Worm (Caenorhabditis elegans): Measurements from ENCODE around the gene fbxa-114.

Gene fbxa-114

DNA sequence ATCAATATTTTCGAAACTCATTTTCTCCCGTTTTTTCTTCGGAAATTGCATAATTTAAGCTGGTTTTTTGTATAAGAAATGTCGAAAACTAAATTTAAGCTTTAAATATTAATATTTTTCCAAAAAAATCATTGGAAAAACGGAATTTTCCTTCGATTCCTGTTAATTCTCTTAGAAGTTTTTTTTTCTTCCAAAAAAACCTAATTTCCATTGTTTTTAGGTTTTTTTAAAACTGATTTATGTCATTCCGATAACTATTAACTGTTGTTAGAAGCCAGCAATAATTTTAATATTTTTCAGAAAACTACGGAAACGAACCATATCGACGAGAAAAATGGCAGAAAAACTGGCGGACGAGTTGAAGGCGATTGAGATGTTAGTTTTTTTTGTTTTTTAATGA lies at the start of gene fbxa-114:
Gene fbxa-114, plus strand, starts transcription at position 301 of the 400 bp plus-strand sequence.
- TF ChIP-seq aha-1 (tag): peak; percentile 55
- TF ChIP-seq ces-1 (GFP tag; optimal IDR thresholded peaks at IDR 0.05): no peak
- TF ChIP-seq nhr-42 (GFP tag; IDR thresholded peaks at IDR 0.05): no peak

- TF ChIP-seq php-3 (GFP tag; IDR thresholded peaks at IDR 0.05) (no peak), duxl-1 (tag; optimal IDR thresholded peaks at IDR 0.05; ENCODE audit: poor library complexity) (no peak), unc-130 (GFP tag; optimal IDR thresholded peaks at IDR 0.05) (no peak), nhr-76 (tag; optimal IDR thresholded peaks at IDR 0.05) (no peak), pha-4 (GFP tag; IDR thresholded peaks at IDR 0.05) (no peak), pha-4 (tag; optimal IDR thresholded peaks at IDR 0.05) (no peak), nhr-6 (tag; optimal IDR thresholded peaks at IDR 0.05) (no peak), aha-1 (tag) (no peak), jun-1 (tag; optimal IDR thresholded peaks at IDR 0.05) (no peak), dpl-1 (GFP tag; optimal IDR thresholded peaks at IDR 0.05) (no peak), fos-1 (tag; optimal IDR thresholded peaks at IDR 0.05) (no peak), madf-9 (GFP tag; conservative IDR thresholded peaks at IDR 0.05) (no peak)
Measured at ce11 chrV:20151855-20152254, 49.6 kb upstream of the fbxa-114 start.

DNA sequence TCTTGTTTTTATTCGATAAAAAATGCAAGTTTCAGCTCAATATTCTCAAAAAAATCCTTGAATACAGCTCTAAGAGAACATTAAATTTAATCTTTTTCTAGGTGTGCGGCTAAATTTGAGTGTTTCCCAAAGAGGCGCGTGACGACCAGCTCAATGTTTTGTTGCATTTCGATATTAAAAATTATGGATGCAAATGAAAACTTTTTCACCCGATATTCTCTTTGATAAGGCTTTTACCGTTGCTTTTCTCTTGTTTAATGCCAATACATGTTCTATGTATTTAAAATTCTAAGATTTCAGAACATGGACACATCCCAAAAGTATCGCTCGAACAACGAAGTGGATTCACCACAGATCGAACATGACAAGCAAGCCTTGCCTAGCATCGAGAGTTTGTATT lies 43.2 kb upstream of the fbxa-114 start, which contains the start of gene F19B2.6:
Gene F19B2.6, plus strand, starts transcription at position 301 of the 400 bp plus-strand sequence.
- TF ChIP-seq nhr-77 (tag; optimal IDR thresholded peaks at IDR 0.05) (no peak), ztf-7 (tag; optimal IDR thresholded peaks at IDR 0.05) (no peak)

ce11 chrV:20161781-20162289 lies 39.6 kb upstream of the fbxa-114 start:
- TF ChIP-seq unc-62 (GFP tag; optimal IDR thresholded peaks at IDR 0.05 in 1 of 2) (peak in 1 of 2 experiments; percentile 56), unc-62 (tag; optimal IDR thresholded peaks at IDR 0.05) (no peak), jun-1 (tag; optimal IDR thresholded peaks at IDR 0.05) (peak; percentile 11), nhr-48 (tag; optimal IDR thresholded peaks at IDR 0.05) (peak; percentile 44), spr-3 (GFP tag; optimal IDR thresholded peaks at IDR 0.05) (no peak), nhr-237 (tag; optimal IDR thresholded peaks at IDR 0.05) (no peak), dmd-8 (GFP tag; IDR thresholded peaks at IDR 0.05) (0 out of 2 replicates have a peak, but pooled peaks have one; percentile 14), nhr-102 (tag; optimal IDR thresholded peaks at IDR 0.05) (peak; percentile 33), nhr-42 (GFP tag; IDR thresholded peaks at IDR 0.05) (0 out of 2 replicates have a peak, but pooled peaks have one; percentile 40), daf-19 (GFP tag; conservative IDR thresholded peaks at IDR 0.05) (no peak), aha-1 (tag) (peak; percentile 79), hif-1 (tag; optimal IDR thresholded peaks at IDR 0.05) (peak in 1 of 2 experiments; percentile 76), nhr-41 (GFP tag; IDR thresholded peaks at IDR 0.05) (no peak)

DNA sequence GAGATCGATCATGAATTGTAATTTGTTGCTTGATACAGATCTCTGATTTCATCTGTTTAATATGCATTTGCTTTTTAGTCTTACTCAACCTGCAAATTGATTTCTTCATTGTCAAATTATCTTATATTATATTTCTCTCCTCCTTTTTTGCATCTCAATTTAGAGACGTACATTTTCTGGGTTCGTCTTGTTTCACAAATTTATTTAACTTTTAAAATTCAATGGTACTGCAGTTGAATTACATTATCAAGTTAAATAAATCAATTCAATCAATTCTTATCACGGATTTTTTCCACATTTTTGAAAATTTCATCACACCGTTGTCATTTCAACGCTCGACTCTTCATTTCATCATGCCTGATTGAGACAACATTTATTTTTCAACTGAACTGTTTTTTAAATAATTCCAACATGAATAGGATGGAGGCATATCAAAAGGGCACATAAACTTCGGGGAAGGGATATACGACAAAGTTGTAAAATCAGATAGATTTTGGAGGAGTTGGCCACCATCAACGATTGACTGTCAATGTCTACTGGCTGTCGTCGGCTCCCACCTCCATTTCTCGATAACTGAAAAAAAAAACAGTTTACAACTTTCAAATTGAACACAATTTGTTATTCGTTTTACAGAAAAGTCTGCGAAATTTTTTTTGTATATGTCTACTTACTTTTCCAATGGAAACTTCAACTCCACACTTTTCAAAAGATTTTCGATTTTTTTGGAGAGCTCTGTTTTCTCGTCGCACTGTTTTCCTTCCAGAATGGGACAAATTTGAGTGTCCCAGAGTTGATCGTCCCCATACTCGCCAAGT lies 38.9 kb upstream of the fbxa-114 start:
- TF ChIP-seq nhr-6 (tag; optimal IDR thresholded peaks at IDR 0.05): no peak
- no peak for TF ChIP-seq mxl-2 (GFP tag; conservative IDR thresholded peaks at IDR 0.05)
- peak; percentile 23 for TF ChIP-seq nhr-102 (tag; optimal IDR thresholded peaks at IDR 0.05)
- peak; percentile 56 for TF ChIP-seq lin-38 (GFP tag; IDR thresholded peaks at IDR 0.05)
- TF ChIP-seq T20F7.1 (GFP tag; optimal IDR thresholded peaks at IDR 0.05): peak; percentile 61
- TF ChIP-seq nhr-111 (GFP tag; optimal IDR thresholded peaks at IDR 0.05): no peak
- TF ChIP-seq Y75B8A.6 (GFP tag; IDR thresholded peaks at IDR 0.05): 0 out of 2 replicates have a peak, but pooled peaks have one; percentile 57
- peak; percentile 82 for TF ChIP-seq dve-1 (tag; optimal IDR thresholded peaks at IDR 0.05; ENCODE audit: insufficient read depth)
- peak in 1 of 2 experiments; percentile 49; a peak in 1 of 4 replicates for TF ChIP-seq madf-5 (GFP tag; IDR thresholded peaks at IDR 0.05)
- TF ChIP-seq arid-1 (GFP tag; conservative IDR thresholded peaks at IDR 0.05): peak; percentile 30; the same call in 1 of the 2 replicates
- TF ChIP-seq T26A8.4 (GFP tag; IDR thresholded peaks at IDR 0.05): peak; percentile 88
- peak; percentile 60; the same call in 1 of the 2 replicates for TF ChIP-seq pha-4 (GFP tag; IDR thresholded peaks at IDR 0.05)
- TF ChIP-seq pha-4 (tag; optimal IDR thresholded peaks at IDR 0.05): no peak
- TF ChIP-seq aha-1 (tag): peak; percentile 28
- no peak for TF ChIP-seq lim-7 (GFP tag; IDR thresholded peaks at IDR 0.05)
- 0 out of 2 replicates have a peak, but pooled peaks have one; percentile 8 for TF ChIP-seq nhr-41 (GFP tag; IDR thresholded peaks at IDR 0.05)
- TF ChIP-seq mes-2 (tag; optimal IDR thresholded peaks at IDR 0.05; ENCODE audit: poor library complexity, severe bottlenecking): peak; percentile 56
- TF ChIP-seq hlh-11 (tag; optimal IDR thresholded peaks at IDR 0.05): peak; percentile 6
- peak; percentile 90 for TF ChIP-seq zfp-3 (GFP tag; conservative IDR thresholded peaks at IDR 0.05)
- peak; percentile 12 for TF ChIP-seq lin-13 (GFP tag; optimal IDR thresholded peaks at IDR 0.05)
- TF ChIP-seq F44E2.7 (GFP tag; IDR thresholded peaks at IDR 0.05): 0 out of 2 replicates have a peak, but pooled peaks have one; percentile 2
